Worm (Caenorhabditis elegans): Measurements from ENCODE around the gene W06D11.5.
A peak's percentile ranks its signal among the peaks of the same experiment; 100 is the strongest.

The W06D11.5 gene

DNA sequence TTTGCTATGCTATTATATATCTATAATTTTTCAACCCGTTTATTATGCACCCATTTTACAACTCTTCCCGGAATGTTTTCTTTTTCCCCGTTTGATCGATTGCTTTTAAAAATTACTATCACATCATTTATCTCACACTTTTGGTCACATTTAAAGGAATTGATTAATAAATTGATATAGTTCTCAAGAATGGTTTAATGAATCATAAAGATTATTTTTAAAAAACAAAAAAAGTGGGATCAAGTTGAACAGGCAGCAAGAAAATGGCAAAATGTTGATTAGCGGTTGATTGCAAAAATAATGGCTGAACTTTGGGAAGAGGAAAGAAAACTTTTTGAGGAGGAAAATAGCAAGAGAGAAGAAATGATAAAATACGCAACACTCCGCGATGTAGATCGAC, at the start of gene W06D11.5:
W06D11.5 (plus strand) TSS at position 301 of the 400 bp plus-strand sequence.
- TF ChIP-seq tbx-8 (GFP tag; optimal IDR thresholded peaks at IDR 0.05) (no peak), unc-120 (tag; optimal IDR thresholded peaks at IDR 0.05; ENCODE audit: poor library complexity, severe bottlenecking) (no peak), M03D4.4 (tag; optimal IDR thresholded peaks at IDR 0.05) (no peak), flh-1 (GFP tag; optimal IDR thresholded peaks at IDR 0.05) (no peak), sptf-1 (tag; optimal IDR thresholded peaks at IDR 0.05) (no peak)

DNA sequence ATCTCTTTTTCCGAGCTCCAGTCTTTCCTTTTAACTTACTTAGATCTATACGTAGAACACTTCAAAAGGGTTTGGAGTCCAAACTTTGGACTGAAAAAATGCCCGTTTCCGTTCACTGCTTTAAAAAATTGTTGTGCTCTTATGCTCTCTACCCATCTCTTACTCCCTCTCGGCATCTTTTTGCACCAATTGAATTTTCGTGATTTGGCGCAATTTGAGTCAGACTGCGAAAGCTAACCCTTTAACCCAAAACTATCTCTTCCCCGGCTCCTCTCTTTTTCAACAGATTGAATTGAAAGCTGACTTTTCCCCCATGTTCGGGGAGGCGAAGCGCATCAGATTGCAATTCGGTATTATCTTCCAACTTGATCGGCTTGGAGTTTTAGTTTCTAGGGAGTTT, 47.7 kb upstream of the W06D11.5 start:
- TF ChIP-seq lin-32 (GFP tag; optimal IDR thresholded peaks at IDR 0.05) (no peak), ces-1 (GFP tag; optimal IDR thresholded peaks at IDR 0.05) (peak; percentile 80), nhr-2 (tag; optimal IDR thresholded peaks at IDR 0.05) (no peak), mab-5 (tag; optimal IDR thresholded peaks at IDR 0.05) (no peak), sptf-1 (tag; optimal IDR thresholded peaks at IDR 0.05) (no peak), M03D4.4 (tag; optimal IDR thresholded peaks at IDR 0.05) (no peak), unc-120 (tag; optimal IDR thresholded peaks at IDR 0.05; ENCODE audit: poor library complexity, severe bottlenecking) (no peak)

DNA sequence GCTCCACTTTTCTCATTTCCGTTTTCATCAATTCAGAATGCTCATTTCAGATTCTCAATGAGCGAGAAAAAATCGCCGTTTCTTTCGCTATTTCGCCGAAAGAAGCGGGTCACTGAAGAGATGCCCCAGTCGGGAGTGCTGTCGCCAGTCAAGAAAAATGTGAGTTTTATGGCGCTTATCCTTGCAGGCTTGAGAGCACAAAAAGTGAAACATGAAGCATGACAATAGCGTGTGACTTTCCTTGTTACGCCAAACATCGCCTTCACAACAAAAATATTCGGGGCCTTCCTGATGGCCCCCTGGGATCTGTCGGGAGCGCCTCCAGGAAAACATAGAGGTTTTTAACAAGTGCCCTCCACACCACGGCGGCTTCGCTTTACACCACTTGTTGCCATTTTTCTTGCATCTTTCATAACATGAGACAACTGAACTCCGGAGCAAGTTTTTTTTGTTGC, 43.3 kb upstream of the W06D11.5 start, which contains the start of gene E01G6.2:
E01G6.2 (plus strand) TSS at position 51 of the 455 bp plus-strand sequence.
- no peak for TF ChIP-seq cnd-1 (tag; optimal IDR thresholded peaks at IDR 0.05)
- no peak for TF ChIP-seq ceh-39 (tag; optimal IDR thresholded peaks at IDR 0.05)
- no peak for TF ChIP-seq lin-32 (GFP tag; optimal IDR thresholded peaks at IDR 0.05)
- no peak for TF ChIP-seq ztf-11 (tag; optimal IDR thresholded peaks at IDR 0.05)
- no peak for TF ChIP-seq nhr-2 (tag; optimal IDR thresholded peaks at IDR 0.05)

DNA sequence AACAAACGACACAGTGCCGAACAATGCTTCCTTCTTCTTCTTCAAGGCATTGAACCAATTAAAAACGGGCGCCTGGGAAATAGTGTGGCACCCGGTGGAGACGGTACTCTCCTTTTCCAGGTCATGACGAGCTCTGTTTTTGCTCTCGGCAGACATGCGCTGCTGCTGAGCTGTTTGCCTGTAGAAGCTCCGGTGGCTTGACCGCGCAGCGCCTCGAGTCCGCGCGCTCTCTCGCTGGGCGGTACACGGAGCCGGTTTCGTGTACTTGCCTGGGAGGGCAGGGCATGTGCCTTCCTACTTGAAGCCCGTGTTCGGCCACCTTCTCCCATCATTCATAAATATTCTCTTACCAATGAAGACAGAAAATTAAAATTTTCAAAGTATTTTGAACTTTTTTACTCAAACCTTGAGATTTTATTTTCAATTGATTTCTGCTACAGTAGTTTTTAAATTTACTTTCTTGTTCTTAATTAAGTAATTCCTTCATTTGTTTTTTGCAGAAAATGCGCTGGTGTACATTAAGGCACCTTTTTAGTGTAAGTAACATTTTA, 39.5 kb upstream of the W06D11.5 start, which contains the start of gene E01G6.1:
E01G6.1 (plus strand) TSS at position 501 of the 551 bp plus-strand sequence.
- TF ChIP-seq zip-8 (tag; optimal IDR thresholded peaks at IDR 0.05) (no peak), ceh-39 (tag; optimal IDR thresholded peaks at IDR 0.05) (no peak), ces-1 (GFP tag; optimal IDR thresholded peaks at IDR 0.05) (no peak), lsy-2 (tag; optimal IDR thresholded peaks at IDR 0.05) (no peak), mep-1 (tag; optimal IDR thresholded peaks at IDR 0.05) (no peak), drap-1 (GFP tag; optimal IDR thresholded peaks at IDR 0.05) (no peak), hlh-1 (tag; optimal IDR thresholded peaks at IDR 0.05) (no peak)

DNA sequence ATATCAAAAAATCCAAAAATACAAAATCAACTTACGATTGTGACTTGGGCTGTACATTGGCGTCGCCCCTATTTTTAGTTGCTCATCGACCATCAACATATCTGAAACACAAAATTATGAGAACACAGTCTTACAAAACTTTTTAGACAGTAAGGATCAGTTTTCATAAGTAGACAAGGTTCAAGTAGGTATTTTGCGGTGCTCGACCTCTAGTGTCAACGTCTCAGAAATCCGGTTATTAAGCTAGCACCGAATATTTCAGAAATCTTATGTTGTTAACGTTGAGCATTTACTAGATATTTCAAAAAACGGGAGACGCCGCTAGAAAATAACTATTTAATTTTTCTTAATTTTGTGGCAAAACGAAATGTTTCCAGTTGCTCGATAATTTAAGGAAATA, 29.1 kb upstream of the W06D11.5 start, which contains the start of gene otpl-8:
otpl-8 (minus strand) TSS at position 101 of the 400 bp plus-strand sequence.
- TF ChIP-seq ceh-83 (GFP tag; optimal IDR thresholded peaks at IDR 0.05), result no peak
- no peak for TF ChIP-seq nhr-12 (tag; optimal IDR thresholded peaks at IDR 0.05)
- TF ChIP-seq ceh-39 (tag; optimal IDR thresholded peaks at IDR 0.05), result no peak
- TF ChIP-seq blmp-1 (tag; optimal IDR thresholded peaks at IDR 0.05), result no peak
- no peak for TF ChIP-seq cnd-1 (tag; optimal IDR thresholded peaks at IDR 0.05)
- TF ChIP-seq nhr-76 (tag; optimal IDR thresholded peaks at IDR 0.05), result no peak
- no peak for TF ChIP-seq zip-8 (tag; optimal IDR thresholded peaks at IDR 0.05)
- TF ChIP-seq unc-39 (tag; optimal IDR thresholded peaks at IDR 0.05), result no peak
- TF ChIP-seq tbx-8 (GFP tag; optimal IDR thresholded peaks at IDR 0.05), result no peak
- TF ChIP-seq mls-2 (tag; optimal IDR thresholded peaks at IDR 0.05), result no peak
- no peak for TF ChIP-seq flh-1 (GFP tag; optimal IDR thresholded peaks at IDR 0.05)
- no peak for TF ChIP-seq unc-120 (tag; optimal IDR thresholded peaks at IDR 0.05; ENCODE audit: poor library complexity, severe bottlenecking)
- TF ChIP-seq ceh-43 (GFP tag; optimal IDR thresholded peaks at IDR 0.05), result no peak
- TF ChIP-seq lin-13 (tag; optimal IDR thresholded peaks at IDR 0.05), result no peak

DNA sequence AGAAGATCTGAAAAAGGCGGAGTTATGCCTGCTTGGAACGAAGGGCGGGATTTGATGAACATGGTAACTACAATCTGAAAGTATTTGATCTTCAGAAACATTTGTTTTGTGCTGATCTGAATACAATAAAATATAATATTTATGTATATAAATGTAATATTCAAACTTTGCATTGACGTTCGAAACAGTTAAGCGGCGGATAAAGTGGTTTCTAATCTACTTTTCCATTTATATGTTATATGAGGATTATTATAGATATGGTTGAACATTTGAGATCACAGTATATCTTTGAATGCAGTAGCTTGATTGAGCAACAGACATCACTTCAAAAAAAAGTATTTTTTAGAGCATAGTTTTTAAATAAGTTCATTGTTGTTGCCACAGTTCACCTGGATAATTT, 26.1 kb upstream of the W06D11.5 start, which contains the start of gene H19J13.2:
H19J13.2 (minus strand) TSS at position 101 of the 400 bp plus-strand sequence.
- TF ChIP-seq ceh-39 (tag; optimal IDR thresholded peaks at IDR 0.05) (no peak), nhr-76 (tag; optimal IDR thresholded peaks at IDR 0.05) (no peak), lin-32 (GFP tag; optimal IDR thresholded peaks at IDR 0.05) (no peak), ham-2 (GFP tag; optimal IDR thresholded peaks at IDR 0.05) (no peak)

DNA sequence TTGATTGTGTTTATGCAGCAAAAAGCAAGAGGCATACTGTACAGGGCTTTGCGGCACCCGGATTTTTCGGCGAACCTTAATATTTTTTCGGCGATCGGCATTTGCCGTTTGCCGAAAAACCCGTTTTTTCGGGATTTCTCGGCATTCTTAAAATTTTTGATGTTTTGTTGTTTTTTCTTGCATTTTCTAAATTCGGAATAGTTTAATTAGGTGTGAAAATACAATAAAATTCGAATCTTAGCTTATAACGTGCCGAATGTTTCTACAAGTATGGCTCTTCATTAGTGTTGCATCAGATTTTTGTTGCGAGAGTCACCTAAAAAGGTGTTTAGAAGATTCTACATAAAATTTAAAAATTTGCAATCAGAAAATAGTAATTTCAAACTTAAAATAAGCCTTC, 24.4 kb upstream of the W06D11.5 start, which contains the start of gene C04B4.6:
C04B4.6 (minus strand) TSS at position 101 of the 400 bp plus-strand sequence.
- no peak for TF ChIP-seq ceh-39 (tag; optimal IDR thresholded peaks at IDR 0.05)
- no peak for TF ChIP-seq snpc-4 (tag; optimal IDR thresholded peaks at IDR 0.05)
- no peak for TF ChIP-seq mep-1 (tag; optimal IDR thresholded peaks at IDR 0.05)
- no peak for TF ChIP-seq zip-8 (tag; optimal IDR thresholded peaks at IDR 0.05)
- TF ChIP-seq unc-39 (tag; optimal IDR thresholded peaks at IDR 0.05), result no peak
- no peak for TF ChIP-seq ces-1 (GFP tag; optimal IDR thresholded peaks at IDR 0.05)

Measured in whole organism, mixed stage, embryonic.